Worm (Caenorhabditis elegans): ENCODE measurements around the gene F44E7.5.

The F44E7.5 gene

ce11 chrV:5768292-5768695, 12.4 kb downstream of the F44E7.5 start (continued):
- TF ChIP-seq lsy-2 (tag; optimal IDR thresholded peaks at IDR 0.05) (peak in 1 of 2 experiments; percentile 54), mdl-1 (tag; optimal IDR thresholded peaks at IDR 0.05) (peak; percentile 88 to 91), ceh-44 (GFP tag; IDR thresholded peaks at IDR 0.05) (no peak), zag-1 (tag; optimal IDR thresholded peaks at IDR 0.05) (no peak), nhr-102 (tag; optimal IDR thresholded peaks at IDR 0.05) (peak; percentile 78), daf-16 (GFP tag; optimal IDR thresholded peaks at IDR 0.05) (peak in 1 of 2 experiments; percentile 44), daf-16 (tag; optimal IDR thresholded peaks at IDR 0.05) (peak; percentile 66), dpl-1 (GFP tag; optimal IDR thresholded peaks at IDR 0.05) (peak; percentile 30), arid-1 (GFP tag; conservative IDR thresholded peaks at IDR 0.05) (no peak), aha-1 (tag) (no peak), hif-1 (tag; optimal IDR thresholded peaks at IDR 0.05) (peak; percentile 6 to 21), daf-12 (tag; optimal IDR thresholded peaks at IDR 0.05) (no peak), D1046.2 (GFP tag; IDR thresholded peaks at IDR 0.05) (no peak), dmd-8 (GFP tag; IDR thresholded peaks at IDR 0.05) (no peak), nhr-48 (tag; optimal IDR thresholded peaks at IDR 0.05) (peak; percentile 94), lir-3 (tag; optimal IDR thresholded peaks at IDR 0.05) (no peak), hmg-1.1 (GFP tag; IDR thresholded peaks at IDR 0.05) (0 out of 2 replicates have a peak, but pooled peaks have one; percentile 11), nhr-10 (tag; optimal IDR thresholded peaks at IDR 0.05) (peak; percentile 79), T20F7.1 (GFP tag; optimal IDR thresholded peaks at IDR 0.05) (peak; percentile 15), skn-1 (tag; optimal IDR thresholded peaks at IDR 0.05) (no peak), dve-1 (tag; optimal IDR thresholded peaks at IDR 0.05; ENCODE audit: insufficient read depth) (peak; percentile 86)

- TF ChIP-seq egl-43 (GFP tag; IDR thresholded peaks at IDR 0.05): no peak
- TF ChIP-seq snpc-4 (tag; optimal IDR thresholded peaks at IDR 0.05): no peak
- TF ChIP-seq tag-97 (GFP tag; IDR thresholded peaks at IDR 0.05): no peak
- TF ChIP-seq zag-1 (tag; optimal IDR thresholded peaks at IDR 0.05): no peak
- TF ChIP-seq hlh-11 (tag; optimal IDR thresholded peaks at IDR 0.05): peak; percentile 14
- TF ChIP-seq daf-16 (GFP tag; optimal IDR thresholded peaks at IDR 0.05): no peak
- TF ChIP-seq daf-16 (tag; optimal IDR thresholded peaks at IDR 0.05): peak; percentile 66
- TF ChIP-seq skn-1 (tag; optimal IDR thresholded peaks at IDR 0.05): no peak
- TF ChIP-seq nhr-76 (tag; optimal IDR thresholded peaks at IDR 0.05): no peak
- TF ChIP-seq ztf-11 (tag; optimal IDR thresholded peaks at IDR 0.05): no peak
- TF ChIP-seq dve-1 (tag; optimal IDR thresholded peaks at IDR 0.05; ENCODE audit: insufficient read depth): peak; percentile 29
- no peak for TF ChIP-seq nhr-111 (GFP tag; optimal IDR thresholded peaks at IDR 0.05)
- TF ChIP-seq hmg-1.1 (GFP tag; IDR thresholded peaks at IDR 0.05): no peak
Measured at ce11 chrV:5765081-5765480, 15.6 kb downstream of the F44E7.5 start, which contains the start of gene pgph-2. Gene pgph-2 (plus strand): TSS chrV:5765127.

- TF ChIP-seq F37D6.2 (tag; optimal IDR thresholded peaks at IDR 0.05) (no peak), cey-2 (tag; optimal IDR thresholded peaks at IDR 0.05; ENCODE audit: borderline replicate concordance, insufficient read depth) (peak; percentile 80), nhr-76 (tag; optimal IDR thresholded peaks at IDR 0.05) (peak; percentile 69), ama-1 (optimal IDR thresholded peaks at IDR 0.05) (no peak), daf-19 (GFP tag; conservative IDR thresholded peaks at IDR 0.05) (no peak), unc-130 (GFP tag; optimal IDR thresholded peaks at IDR 0.05) (no peak), pha-4 (GFP tag; IDR thresholded peaks at IDR 0.05) (no peak), pha-4 (tag; optimal IDR thresholded peaks at IDR 0.05) (no peak), dmd-6 (GFP tag; IDR thresholded peaks at IDR 0.05) (peak; percentile 98), set-16 (GFP tag; IDR thresholded peaks at IDR 0.05) (no peak), hmg-1.1 (GFP tag; IDR thresholded peaks at IDR 0.05) (no peak), ceh-20 (GFP tag; IDR thresholded peaks at IDR 0.05) (peak; percentile 75), ceh-44 (GFP tag; IDR thresholded peaks at IDR 0.05) (no peak), nhr-10 (tag; optimal IDR thresholded peaks at IDR 0.05) (peak; percentile 60), egl-27 (tag; optimal IDR thresholded peaks at IDR 0.05) (no peak), ZK337.2 (GFP tag; IDR thresholded peaks at IDR 0.05) (no peak), ztf-11 (tag; optimal IDR thresholded peaks at IDR 0.05) (no peak), lir-3 (tag; optimal IDR thresholded peaks at IDR 0.05) (no peak), spr-3 (GFP tag; optimal IDR thresholded peaks at IDR 0.05) (no peak), zfp-2 (tag; optimal IDR thresholded peaks at IDR 0.05) (no peak), T20F7.1 (GFP tag; optimal IDR thresholded peaks at IDR 0.05) (peak; percentile 46), ztf-7 (tag; optimal IDR thresholded peaks at IDR 0.05) (peak; percentile 65), mdl-1 (tag; optimal IDR thresholded peaks at IDR 0.05) (peak; percentile 75 to 94), attf-4 (tag; optimal IDR thresholded peaks at IDR 0.05) (no peak), saeg-2 (GFP tag; IDR thresholded peaks at IDR 0.05) (peak; percentile 77; the same call in 1 of the 2 replicates), rbr-2 (tag; optimal IDR thresholded peaks at IDR 0.05) (no peak), lsy-2 (tag; optimal IDR thresholded peaks at IDR 0.05) (peak in 1 of 2 experiments; percentile 75), unc-39 (tag; optimal IDR thresholded peaks at IDR 0.05) (no peak), snpc-4 (tag; optimal IDR thresholded peaks at IDR 0.05) (no peak), skn-1 (tag; optimal IDR thresholded peaks at IDR 0.05) (no peak)
Measured at ce11 chrV:5763787-5764186, 16.9 kb downstream of the F44E7.5 start, which contains the start of gene pgph-3. Gene pgph-3 (minus strand): TSS chrV:5763846.

Measured in whole organism, L4 larva.